Fruit fly (Drosophila melanogaster): Measurements from ENCODE around the gene CG13005.

CG13005 gene

dm6 chrX:16803299-16803698, at the start of gene CG13005, which contains the start of gene Rai1:
Gene CG13005 (plus strand): TSS chrX:16803650.
Gene Rai1 (minus strand): TSS chrX:16803344.
- TF ChIP-seq CG8478 (optimal IDR thresholded peaks at IDR 0.05) (no peak), CTCF (optimal IDR thresholded peaks at IDR 0.05) (no peak)

dm6 chrX:16757645-16758044, 45.8 kb upstream of the CG13005 start:
- no peak for TF ChIP-seq CG8478 (optimal IDR thresholded peaks at IDR 0.05)

dm6 chrX:16760542-16760941, 42.9 kb upstream of the CG13005 start:
- TF ChIP-seq CTCF (optimal IDR thresholded peaks at IDR 0.05), result no peak
- TF ChIP-seq CG8478 (optimal IDR thresholded peaks at IDR 0.05), result no peak

DNA sequence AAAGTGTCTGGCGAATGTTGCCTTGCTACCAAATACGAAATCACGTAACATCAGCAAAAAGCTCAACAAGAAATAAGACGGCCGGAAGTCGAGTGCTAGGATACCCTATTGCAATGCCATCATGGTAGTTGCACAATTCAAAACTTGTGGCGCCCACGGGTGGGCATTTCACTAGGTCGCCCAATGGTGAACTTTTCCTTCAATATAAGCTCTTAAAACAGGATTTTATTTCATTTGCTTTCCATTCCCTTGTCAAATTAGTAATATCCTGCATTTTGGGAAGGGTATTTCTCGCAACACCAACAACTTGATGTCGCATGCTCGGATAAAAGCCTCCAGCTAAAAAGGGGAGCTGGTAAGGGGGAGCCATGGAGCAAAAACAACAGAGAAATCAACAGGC, 41.9 kb upstream of the CG13005 start:
- no peak for TF ChIP-seq CTCF (optimal IDR thresholded peaks at IDR 0.05)
- TF ChIP-seq CG8478 (optimal IDR thresholded peaks at IDR 0.05), result no peak

DNA sequence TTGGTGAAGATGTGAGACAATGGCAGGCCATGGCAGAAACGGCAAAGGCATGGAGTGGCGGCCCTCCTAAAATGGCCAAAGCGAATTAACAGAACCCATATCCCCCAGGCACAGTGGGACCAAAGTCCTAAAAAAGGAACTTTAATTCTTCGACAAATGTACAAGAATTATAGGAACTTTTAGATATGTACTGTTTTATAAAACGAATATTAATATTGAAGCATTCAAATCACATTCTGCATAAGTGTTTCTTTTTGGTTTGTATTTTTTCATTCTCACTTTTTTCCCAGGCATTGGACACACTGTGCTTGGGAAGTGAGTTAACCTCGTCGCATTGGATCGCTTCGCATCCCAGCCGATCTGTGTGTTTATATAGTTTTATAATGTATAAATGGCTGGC, 38.5 kb upstream of the CG13005 start:
- TF ChIP-seq CTCF (optimal IDR thresholded peaks at IDR 0.05) (no peak), CG8478 (optimal IDR thresholded peaks at IDR 0.05) (no peak)

- no peak for TF ChIP-seq CTCF (optimal IDR thresholded peaks at IDR 0.05)
- no peak for TF ChIP-seq CG8478 (optimal IDR thresholded peaks at IDR 0.05)
These were observed 37.6 kb upstream of the CG13005 start for dm6 chrX:16765809-16766208.

DNA sequence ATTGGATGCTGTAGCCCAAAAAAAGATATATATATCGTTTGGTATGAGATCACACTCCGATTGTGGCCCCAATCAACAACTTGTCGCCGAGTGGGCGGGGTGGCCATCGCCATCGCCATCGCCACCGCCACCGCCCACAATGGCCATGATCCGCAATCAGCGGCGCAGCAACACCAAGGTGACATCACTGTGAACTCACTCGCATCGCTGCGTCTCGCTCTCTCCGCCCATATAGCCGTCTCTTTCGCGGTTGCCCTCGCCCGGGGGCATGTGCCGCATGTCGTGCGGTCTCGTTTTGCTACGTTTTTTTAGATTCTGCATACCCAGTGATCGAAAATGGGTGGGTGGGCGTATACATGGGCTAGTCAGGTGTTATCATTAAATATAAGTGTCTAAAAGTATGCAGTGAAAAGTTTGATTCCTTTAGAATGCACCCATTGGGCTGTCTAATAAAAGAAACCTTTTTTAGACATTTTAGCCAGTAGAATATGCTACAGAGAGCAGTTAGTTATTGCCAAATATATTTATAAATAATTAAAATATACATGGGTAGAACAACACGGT, 36.5 kb upstream of the CG13005 start:
- no peak for TF ChIP-seq CG8478 (optimal IDR thresholded peaks at IDR 0.05)
- TF ChIP-seq CTCF (optimal IDR thresholded peaks at IDR 0.05), result no peak

- TF ChIP-seq CTCF (optimal IDR thresholded peaks at IDR 0.05) (no peak), CG8478 (optimal IDR thresholded peaks at IDR 0.05) (no peak)
These were observed 34.7 kb upstream of the CG13005 start for dm6 chrX:16768770-16769169.

DNA sequence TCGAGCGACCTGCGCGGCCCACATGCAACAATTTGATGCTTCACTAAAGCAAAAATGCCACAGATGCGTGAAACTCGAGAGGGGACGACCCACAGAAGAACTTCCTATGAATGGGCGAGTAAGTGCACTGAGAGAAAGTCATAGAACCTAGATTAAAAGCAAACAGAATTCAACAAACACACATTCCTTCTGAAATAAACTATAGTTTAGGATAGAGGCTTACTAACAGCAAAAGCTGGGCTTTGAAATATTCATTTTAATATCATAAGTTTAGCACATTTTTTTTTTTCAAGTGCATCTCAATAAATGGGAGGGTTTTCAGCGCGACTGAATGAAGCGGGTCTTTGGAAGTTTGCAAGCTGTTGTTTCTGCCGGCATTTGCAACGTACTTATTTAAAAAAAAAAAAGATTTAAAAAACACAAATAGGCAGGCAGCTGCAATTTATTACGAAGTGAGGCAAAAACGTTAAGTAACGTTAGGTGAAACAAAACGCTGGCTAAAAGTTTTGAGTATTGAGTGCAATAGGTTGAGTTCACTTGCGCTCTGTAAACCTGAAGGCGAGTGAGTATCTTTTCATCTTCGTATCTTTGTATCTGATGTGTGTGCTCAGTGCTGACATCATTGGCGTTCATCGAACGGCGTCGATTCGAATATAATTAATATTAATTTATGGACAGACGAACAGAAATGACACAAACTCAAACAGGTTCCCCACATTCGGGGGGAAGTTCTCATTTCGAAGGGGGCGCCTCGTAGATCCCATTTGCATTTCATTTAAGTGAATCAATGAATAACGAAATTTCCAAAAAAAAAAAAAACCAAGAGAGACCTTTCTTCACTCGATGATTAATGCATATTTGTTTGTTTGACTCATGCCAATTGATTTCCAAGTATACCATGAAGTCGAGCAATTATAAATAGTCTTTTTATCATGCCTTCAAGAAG, 30.3 kb upstream of the CG13005 start:
- no peak for TF ChIP-seq CTCF (optimal IDR thresholded peaks at IDR 0.05)
- TF ChIP-seq CG8478 (optimal IDR thresholded peaks at IDR 0.05), result no peak

DNA sequence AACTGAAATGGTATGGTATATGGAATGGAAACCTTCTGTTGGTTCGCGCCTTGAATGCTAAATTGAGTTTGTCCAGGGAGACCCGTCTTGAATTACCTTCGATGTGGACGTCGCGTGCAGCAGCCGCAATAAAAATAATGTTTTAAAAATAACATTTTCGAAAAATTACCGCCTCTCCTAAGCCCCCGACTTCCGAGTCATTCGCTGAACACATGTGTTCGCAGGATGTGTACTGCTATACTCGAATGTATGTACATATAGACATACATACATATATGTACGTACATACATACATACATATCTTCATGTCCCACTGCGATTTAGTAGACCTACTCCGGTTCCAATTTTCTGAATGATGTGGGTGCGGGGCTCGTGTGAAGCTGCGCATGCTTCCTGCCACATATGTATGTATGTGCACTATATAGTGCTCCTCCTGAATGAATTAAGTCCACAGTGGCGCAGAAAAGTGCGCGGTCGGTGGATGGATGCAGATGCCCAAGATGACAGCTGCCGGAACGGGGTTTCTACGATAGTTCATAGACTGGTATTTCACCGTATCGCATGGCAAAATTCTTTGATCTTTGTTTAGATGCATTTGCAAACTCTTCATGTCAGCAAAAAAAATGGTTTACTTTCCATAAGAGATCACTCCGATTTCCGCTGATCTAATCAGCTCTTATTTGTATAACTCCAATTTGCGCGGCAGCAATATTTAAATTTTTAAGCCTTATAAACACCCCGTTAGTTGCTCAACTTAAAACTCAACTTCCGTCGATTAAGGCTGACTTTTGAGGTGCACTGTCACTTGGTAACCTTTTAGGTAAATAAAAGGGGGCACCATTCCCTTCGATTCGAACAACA, 29.0 kb upstream of the CG13005 start:
- TF ChIP-seq CTCF (optimal IDR thresholded peaks at IDR 0.05), result no peak
- no peak for TF ChIP-seq CG8478 (optimal IDR thresholded peaks at IDR 0.05)

DNA sequence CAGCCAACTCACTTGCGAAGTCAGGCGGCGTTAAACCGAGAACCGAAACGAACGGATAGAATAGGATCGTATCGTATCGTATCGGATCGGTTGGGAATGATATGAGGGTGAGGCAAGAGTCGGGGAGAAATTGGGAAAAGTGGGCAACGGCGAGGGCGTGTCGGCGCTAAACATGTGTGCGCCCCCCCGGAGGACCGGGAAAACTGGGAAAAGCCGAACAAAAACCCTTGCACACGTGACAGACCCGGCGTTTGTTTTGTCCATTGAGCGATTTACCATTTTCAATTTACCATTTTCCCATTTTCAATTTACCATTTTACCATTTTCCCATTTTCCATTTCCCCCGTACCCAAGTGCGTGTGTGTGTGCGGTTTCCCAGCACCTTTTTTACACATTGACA, 28.4 kb upstream of the CG13005 start:
- no peak for TF ChIP-seq CG8478 (optimal IDR thresholded peaks at IDR 0.05)
- TF ChIP-seq CTCF (optimal IDR thresholded peaks at IDR 0.05), result no peak

dm6 chrX:16778138-16778672, 25.2 kb upstream of the CG13005 start:
- TF ChIP-seq CTCF (optimal IDR thresholded peaks at IDR 0.05) (no peak), CG8478 (optimal IDR thresholded peaks at IDR 0.05) (no peak)

dm6 chrX:16780244-16780643, 23.2 kb upstream of the CG13005 start:
- TF ChIP-seq CTCF (optimal IDR thresholded peaks at IDR 0.05) (no peak), CG8478 (optimal IDR thresholded peaks at IDR 0.05) (no peak)

DNA sequence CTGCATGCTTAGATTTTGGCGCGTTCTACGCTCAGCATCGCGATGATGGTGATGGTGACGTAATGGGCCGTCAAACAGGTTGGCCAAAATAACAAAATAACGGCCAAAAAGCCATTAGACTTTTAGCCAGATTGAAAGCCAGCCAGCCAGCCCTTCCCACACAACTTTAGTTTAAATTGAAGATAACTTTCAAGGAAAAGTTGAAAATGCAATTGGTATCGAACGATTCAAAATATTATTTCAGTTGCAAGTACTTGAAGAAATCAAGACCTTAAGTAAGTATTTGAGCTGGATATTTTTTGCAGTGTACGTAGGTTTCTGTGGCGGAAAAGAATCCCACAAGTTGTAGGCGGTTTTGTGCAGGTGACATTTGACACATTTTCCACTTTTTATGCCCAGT, 22.4 kb upstream of the CG13005 start:
- no peak for TF ChIP-seq CG8478 (optimal IDR thresholded peaks at IDR 0.05)
- TF ChIP-seq CTCF (optimal IDR thresholded peaks at IDR 0.05), result no peak
